Fruit fly (Drosophila melanogaster) whole organism, pupa: ENCODE measurements around the gene Tim17b2.

Experiments
- CG10348 ChIP-seq: fragments of 200-800 bp; sonication (Bioruptor generic); IDR thresholded peaks from 2 replicates; pipeline ENCODE4 v1.3.6; 2022; ENCODE audit warnings: missing biosample characterization, missing genetic modification characterization
- CG12605 ChIP-seq: fragments of 200-800 bp; sonication (Bioruptor generic); IDR thresholded peaks from 2 replicates; pipeline ENCODE4 v1.3.6; 2022; ENCODE audit warnings: missing biosample characterization, missing genetic modification characterization
- CG13204 ChIP-seq: fragments of 200-800 bp; sonication (Bioruptor generic); optimal IDR thresholded peaks from 2 replicates; lab custom pipeline; 2018; ENCODE audit warnings: missing biosample characterization, mild to moderate bottlenecking, missing genetic modification characterization, moderate library complexity
- CG14655 ChIP-seq: fragments of 200-800 bp; sonication (Bioruptor generic); optimal IDR thresholded peaks from 3 replicates; lab custom pipeline; 2017; ENCODE audit warnings: mild to moderate bottlenecking, missing biosample characterization, missing genetic modification reagents, missing genetic modification characterization
- CG17806 ChIP-seq: fragments of 200-800 bp; sonication (Bioruptor generic); optimal IDR thresholded peaks from 2 replicates; lab custom pipeline; 2018; ENCODE audit warnings: missing biosample characterization, mild to moderate bottlenecking, missing genetic modification characterization, moderate library complexity
- CG32121 ChIP-seq: fragments of 200-800 bp; sonication (Bioruptor generic); IDR thresholded peaks from 2 replicates; pipeline ENCODE4 v1.3.6; 2022; ENCODE audit warnings: missing biosample characterization, missing genetic modification characterization
- CG34367 ChIP-seq: fragments of 200-800 bp; sonication (Bioruptor generic); optimal IDR thresholded peaks from 2 replicates; lab custom pipeline; 2018; ENCODE audit warnings: missing biosample characterization, mild to moderate bottlenecking, missing genetic modification characterization
- CG4496 ChIP-seq: fragments of 200-800 bp; sonication (Bioruptor generic); IDR thresholded peaks from 3 replicates; pipeline ENCODE4 v1.3.6; 2022; ENCODE audit warnings: missing biosample characterization, missing genetic modification characterization
- Ets98B ChIP-seq: fragments of 200-800 bp; sonication (Bioruptor generic); IDR thresholded peaks from 2 replicates; pipeline ENCODE4 v1.3.6; 2022; ENCODE audit warnings: missing biosample characterization, missing genetic modification characterization
- Pif1A ChIP-seq: fragments of 200-800 bp; sonication (Bioruptor generic); optimal IDR thresholded peaks from 3 replicates; lab custom pipeline; 2016; ENCODE audit warnings: missing biosample characterization, missing genetic modification characterization
- gl ChIP-seq: fragments of 200-800 bp; sonication (Bioruptor generic); optimal IDR thresholded peaks from 2 replicates; lab custom pipeline; 2018; ENCODE audit warnings: missing biosample characterization, mild to moderate bottlenecking, missing genetic modification characterization
- rn ChIP-seq: fragments of 200-800 bp; sonication (Bioruptor generic); IDR thresholded peaks from 2 replicates; pipeline ENCODE4 v1.3.6; 2022; ENCODE audit warnings: missing biosample characterization, missing genetic modification characterization

DNA sequence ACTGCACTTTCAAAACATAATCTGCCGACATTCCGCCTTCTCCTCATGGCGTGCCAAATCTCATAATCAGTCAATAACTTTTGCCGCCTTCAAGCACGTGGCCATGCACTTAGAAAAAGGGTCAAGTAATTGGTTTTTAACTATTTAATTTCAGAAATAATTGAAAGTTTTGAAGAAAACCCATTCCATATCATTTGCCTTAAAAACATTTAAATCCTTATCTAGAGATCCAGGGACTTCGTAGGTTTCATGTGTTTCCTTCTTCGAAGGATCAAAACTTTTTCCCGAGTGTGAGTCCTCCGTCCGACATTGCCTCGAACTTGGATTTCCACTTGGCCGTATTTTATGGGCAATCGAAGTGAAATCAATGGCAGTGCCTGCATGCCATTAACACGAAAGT is 25.6 kb upstream of the Tim17b2 start:
- TF ChIP-seq CG14655 (peak; percentile 32), rn (GFP tag; lab: Robert Waterston, UW) (no peak), CG10348 (GFP tag; lab: Robert Waterston, UW) (no peak), CG34367 (peak; percentile 24), CG13204 (GFP tag; lab: Kevin White, UChicago) (no peak), CG17806 (peak; percentile 66), Pif1A (GFP tag; lab: Kevin White, UChicago) (peak; percentile 13), CG4496 (GFP tag; lab: Robert Waterston, UW) (no peak), gl (tag; lab: Kevin White, UChicago) (peak; percentile 14), Ets98B (GFP tag; lab: Robert Waterston, UW) (no peak), CG12605 (GFP tag; lab: Robert Waterston, UW) (no peak), CG32121 (GFP tag; lab: Robert Waterston, UW) (no peak)
